Worm (Caenorhabditis elegans) whole organism, young adult: Measurements from ENCODE around the gene cpr-3.
"Not testable (repeated sequence)": the region's sequence is repeated elsewhere in the genome, so short reads cannot be mapped to it uniquely, and the experiment has no call there.

Experiments
- B0019.2 ChIP-seq: fragments of 200-800 bp; sonication (Bioruptor generic); conservative IDR thresholded peaks from 2 replicates; pipeline ENCODE4 v1.3.6; 2022; ENCODE audit warnings: missing genetic modification reagents, missing genetic modification characterization, missing compliant biosample characterization
- C17E4.6 ChIP-seq: fragments of 200-800 bp; sonication (Bioruptor generic); IDR thresholded peaks from 2 replicates; pipeline ENCODE4 v1.3.6; 2022; ENCODE audit warnings: missing genetic modification reagents, missing genetic modification characterization, missing compliant biosample characterization
- D2030.7 ChIP-seq: fragments of 200-800 bp; sonication (Bioruptor generic); IDR thresholded peaks from 2 replicates; pipeline ENCODE4 v1.3.6; 2022; ENCODE audit warnings: missing genetic modification reagents, missing genetic modification characterization, missing compliant biosample characterization
- F33H1.4 ChIP-seq: fragments of 200-800 bp; sonication (Bioruptor generic); IDR thresholded peaks from 2 replicates; pipeline ENCODE4 v1.3.6; 2022; ENCODE audit warnings: missing genetic modification reagents, missing genetic modification characterization, missing compliant biosample characterization
- F39B2.1 ChIP-seq: fragments of 200-800 bp; sonication (Bioruptor generic); IDR thresholded peaks from 2 replicates; pipeline ENCODE4 v1.3.6; 2022; ENCODE audit warnings: missing genetic modification reagents, missing genetic modification characterization, missing compliant biosample characterization
- Y53F4B.3 ChIP-seq: fragments of 200-800 bp; sonication (Bioruptor generic); IDR thresholded peaks from 2 replicates; pipeline ENCODE4 v1.3.6; 2022; ENCODE audit warnings: missing genetic modification reagents, missing genetic modification characterization, missing compliant biosample characterization
- Y53G8AR.9 ChIP-seq: fragments of 200-800 bp; sonication (Bioruptor generic); conservative IDR thresholded peaks from 2 replicates; pipeline ENCODE4 v1.3.6; 2022; ENCODE audit warnings: missing genetic modification reagents, missing genetic modification characterization, missing compliant biosample characterization
- Y56A3A.18 ChIP-seq: fragments of 200-800 bp; sonication (Bioruptor generic); IDR thresholded peaks from 2 replicates; pipeline ENCODE4 v1.3.6; 2022; ENCODE audit warnings: missing genetic modification reagents, missing genetic modification characterization, missing compliant biosample characterization
- Y67H2A.10 ChIP-seq: fragments of 200-800 bp; sonication (Bioruptor generic); conservative IDR thresholded peaks from 2 replicates; pipeline ENCODE4 v1.3.6; 2022; ENCODE audit warnings: missing genetic modification reagents, missing genetic modification characterization, missing compliant biosample characterization
- Y79H2A.3 ChIP-seq: fragments of 200-800 bp; sonication (Bioruptor generic); conservative IDR thresholded peaks from 2 replicates; pipeline ENCODE4 v1.3.6; 2022; ENCODE audit warnings: missing genetic modification reagents, missing genetic modification characterization, missing compliant biosample characterization
- Y95B8A.8 ChIP-seq: fragments of 200-800 bp; sonication (Bioruptor generic); IDR thresholded peaks from 2 replicates; pipeline ENCODE4 v1.3.6; 2022; ENCODE audit warnings: missing genetic modification reagents, missing genetic modification characterization, missing compliant biosample characterization
- aptf-3 ChIP-seq: fragments of 200-800 bp; sonication (Bioruptor generic); IDR thresholded peaks from 2 replicates; pipeline ENCODE4 v1.3.6; 2022; ENCODE audit warnings: missing genetic modification characterization, missing compliant biosample characterization
- attf-6 ChIP-seq: fragments of 200-800 bp; sonication (Bioruptor generic); IDR thresholded peaks from 2 replicates; pipeline ENCODE4 v1.3.6; 2022; ENCODE audit warnings: missing genetic modification reagents, missing genetic modification characterization, missing compliant biosample characterization
- bed-2 ChIP-seq: fragments of 200-800 bp; sonication (Bioruptor generic); IDR thresholded peaks from 2 replicates; pipeline ENCODE4 v1.3.6; 2022; ENCODE audit warnings: missing genetic modification reagents, missing genetic modification characterization, missing compliant biosample characterization
- cebp-1 ChIP-seq, 2 experiments: fragments of 200-800 bp in 1 of 2; sonication (Bioruptor generic) in 1 of 2; sonication (generic microtip) in 1 of 2; IDR thresholded peaks in 1 of 2; optimal IDR thresholded peaks in 1 of 2; 2 replicates each; pipeline versions ENCODE4 v1.3.6 to Lab custom; 2017 to 2022; ENCODE audit warnings: missing compliant biosample characterization in 2 of 2, missing genetic modification characterization in 2 of 2, mild to moderate bottlenecking in 1 of 2, missing genetic modification reagents in 1 of 2, moderate library complexity in 1 of 2
- cebp-2 ChIP-seq: fragments of 200-800 bp; sonication (Bioruptor generic); IDR thresholded peaks from 2 replicates; pipeline ENCODE4 v1.3.6; 2022; ENCODE audit warnings: missing genetic modification characterization, missing compliant biosample characterization
- ceh-100 ChIP-seq: fragments of 200-800 bp; sonication (Bioruptor generic); IDR thresholded peaks from 2 replicates; pipeline ENCODE4 v1.3.6; 2022; ENCODE audit warnings: missing genetic modification reagents, missing genetic modification characterization, missing compliant biosample characterization
- ceh-40 ChIP-seq: fragments of 200-800 bp; sonication (Bioruptor generic); IDR thresholded peaks from 2 replicates; pipeline ENCODE4 v1.3.6; 2022; ENCODE audit warnings: missing genetic modification characterization, missing compliant biosample characterization
- ceh-58 ChIP-seq: fragments of 200-800 bp; sonication (Bioruptor generic); IDR thresholded peaks from 2 replicates; pipeline ENCODE4 v1.3.6; 2022; ENCODE audit warnings: missing genetic modification characterization, missing compliant biosample characterization
- ceh-91 ChIP-seq: fragments of 200-800 bp; sonication (Bioruptor generic); IDR thresholded peaks from 2 replicates; pipeline ENCODE4 v1.3.6; 2022; ENCODE audit warnings: missing genetic modification reagents, missing genetic modification characterization, missing compliant biosample characterization
- dox-1 ChIP-seq: fragments of 200-800 bp; sonication (Bioruptor generic); IDR thresholded peaks from 2 replicates; pipeline ENCODE4 v1.3.6; 2022; ENCODE audit warnings: missing genetic modification reagents, missing genetic modification characterization, missing compliant biosample characterization
- egrh-3 ChIP-seq: fragments of 200-800 bp; sonication (Bioruptor generic); IDR thresholded peaks from 2 replicates; pipeline ENCODE4 v1.3.6; 2022; ENCODE audit warnings: missing genetic modification reagents, missing genetic modification characterization, missing compliant biosample characterization
- ekl-4 ChIP-seq: fragments of 200-800 bp; sonication (Bioruptor generic); IDR thresholded peaks from 2 replicates; pipeline ENCODE4 v1.3.6; 2022; ENCODE audit warnings: missing genetic modification reagents, missing genetic modification characterization, missing compliant biosample characterization
- fkh-3 ChIP-seq: sonication (generic microtip); optimal IDR thresholded peaks from 2 replicates; lab custom pipeline; 2016; ENCODE audit warnings: mild to moderate bottlenecking, missing genetic modification characterization, missing compliant biosample characterization
- hmg-1.2 ChIP-seq: fragments of 200-800 bp; sonication (Bioruptor generic); IDR thresholded peaks from 2 replicates; pipeline ENCODE4 v1.3.6; 2022; ENCODE audit warnings: missing genetic modification reagents, missing genetic modification characterization, missing compliant biosample characterization
- hsf-1 ChIP-seq: fragments of 200-800 bp; sonication (Bioruptor generic); IDR thresholded peaks from 2 replicates; pipeline ENCODE4 v1.3.6; 2022; ENCODE audit warnings: missing genetic modification reagents, missing genetic modification characterization, missing compliant biosample characterization
- lag-1 ChIP-seq: fragments of 200-800 bp; sonication (Bioruptor generic); IDR thresholded peaks from 2 replicates; pipeline ENCODE4 v1.3.6; 2022; ENCODE audit warnings: missing genetic modification reagents, missing genetic modification characterization, missing compliant biosample characterization
- lin-26 ChIP-seq: fragments of 200-800 bp; sonication (Bioruptor generic); IDR thresholded peaks from 2 replicates; pipeline ENCODE4 v1.3.6; 2022; ENCODE audit warnings: missing genetic modification reagents, missing genetic modification characterization, missing compliant biosample characterization
- lsl-1 ChIP-seq: fragments of 200-800 bp; sonication (Bioruptor generic); optimal IDR thresholded peaks from 2 replicates; lab custom pipeline; 2018; ENCODE audit warnings: mild to moderate bottlenecking, missing genetic modification characterization, moderate library complexity, missing compliant biosample characterization
- lsy-27 ChIP-seq: sonication (generic microtip); optimal IDR thresholded peaks from 2 replicates; lab custom pipeline; 2017; ENCODE audit warnings: missing genetic modification characterization, mild to moderate bottlenecking, missing compliant biosample characterization, antibody characterized with exemption, missing genotype, borderline replicate concordance; ENCODE audit not compliant: insufficient read depth
- madf-3 ChIP-seq: fragments of 200-800 bp; sonication (Bioruptor generic); IDR thresholded peaks from 2 replicates; pipeline ENCODE4 v1.3.6; 2022; ENCODE audit warnings: missing genetic modification reagents, missing genetic modification characterization, missing compliant biosample characterization
- madf-6 ChIP-seq: fragments of 200-800 bp; sonication (Bioruptor generic); IDR thresholded peaks from 2 replicates; pipeline ENCODE4 v1.3.6; 2022; ENCODE audit warnings: missing genetic modification reagents, missing genetic modification characterization, missing compliant biosample characterization
- mel-28 ChIP-seq: sonication (generic microtip); optimal IDR thresholded peaks from 2 replicates; lab custom pipeline; 2016; ENCODE audit warnings: borderline replicate concordance, mild to moderate bottlenecking, missing genetic modification characterization, missing compliant biosample characterization
- nfyb-1 ChIP-seq: fragments of 200-800 bp; sonication (Bioruptor generic); IDR thresholded peaks from 2 replicates; pipeline ENCODE4 v1.3.6; 2022; ENCODE audit warnings: missing genetic modification reagents, missing genetic modification characterization, missing compliant biosample characterization
- pbrm-1 ChIP-seq: fragments of 200-800 bp; sonication (Bioruptor generic); IDR thresholded peaks from 2 replicates; pipeline ENCODE4 v1.3.6; 2022; ENCODE audit warnings: missing genetic modification reagents, missing genetic modification characterization, missing compliant biosample characterization
- rcor-1 ChIP-seq: fragments of 200-800 bp; sonication (Bioruptor generic); IDR thresholded peaks from 2 replicates; pipeline ENCODE4 v1.3.6; 2022; ENCODE audit warnings: missing genetic modification reagents, missing genetic modification characterization, missing compliant biosample characterization
- rpc-1 ChIP-seq, 2 experiments: fragments of 150-350 bp in 1 of 2; sonication (generic microtip) in 1 of 2; optimal IDR thresholded peaks; 2 replicates each; lab custom pipeline; 2014 to 2018; ENCODE audit warnings: missing biosample characterization in 1 of 2, missing genetic modification characterization in 1 of 2, missing genetic modification reagents in 1 of 2, missing genotype in 1 of 2
- tbp1 ChIP-seq: fragments of 200-800 bp; sonication (Bioruptor generic); optimal IDR thresholded peaks from 2 replicates; lab custom pipeline; 2018; ENCODE audit warnings: mild to moderate bottlenecking, missing genetic modification characterization, missing compliant biosample characterization
- ztf-25 ChIP-seq: fragments of 200-800 bp; sonication (Bioruptor generic); IDR thresholded peaks from 2 replicates; pipeline ENCODE4 v1.3.6; 2022; ENCODE audit warnings: missing genetic modification reagents, missing genetic modification characterization, missing compliant biosample characterization
- ztf-28 ChIP-seq: fragments of 200-800 bp; sonication (Bioruptor generic); IDR thresholded peaks from 2 replicates; pipeline ENCODE4 v1.3.6; 2022; ENCODE audit warnings: missing genetic modification reagents, missing genetic modification characterization, missing compliant biosample characterization

The cpr-3 gene

DNA sequence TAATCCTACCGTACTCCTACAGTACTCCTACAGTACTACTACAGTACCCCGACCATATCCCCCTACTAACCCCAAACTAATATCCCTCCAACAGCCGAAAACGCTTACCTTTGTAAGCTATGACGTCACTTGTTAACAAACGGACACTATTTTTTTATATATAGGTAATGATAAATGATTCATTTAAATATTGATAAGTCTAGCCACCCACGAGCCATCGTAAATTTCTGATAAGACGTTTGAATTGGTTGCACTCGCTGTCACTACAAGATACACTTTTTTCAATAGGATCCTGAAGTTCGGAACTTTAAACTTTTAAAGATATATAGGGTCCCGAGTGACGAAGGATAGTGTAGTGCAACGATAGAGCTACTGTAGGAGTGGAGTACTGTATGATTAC, 24.2 kb upstream of the cpr-3 start, which contains the start of gene nhr-247:
Gene nhr-247 (plus strand): TSS at position 330 of the 400 bp plus-strand sequence.
- TF ChIP-seq lag-1 (GFP tag; lab: Robert Waterston, UW); lsy-27; fkh-3 (tag; lab: Kevin White, UChicago): not testable (repeated sequence)

DNA sequence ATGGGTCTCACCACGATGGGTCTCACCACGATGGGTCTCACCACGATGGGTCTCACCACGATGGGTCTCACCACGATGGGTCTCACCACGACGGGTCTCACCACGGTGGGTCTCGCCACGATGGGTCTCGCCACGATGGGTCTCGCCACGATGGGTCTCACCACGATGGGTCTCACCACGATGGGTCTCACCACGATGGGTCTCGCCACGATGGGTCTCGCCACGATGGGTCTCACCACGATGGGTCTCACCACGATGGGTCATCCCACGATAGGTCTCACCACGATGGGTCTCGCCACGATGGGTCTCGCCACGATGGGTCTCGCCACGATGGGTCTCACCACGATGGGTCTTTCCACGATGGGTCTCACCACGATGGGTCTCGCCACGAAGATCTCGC, 23.4 kb upstream of the cpr-3 start:
- peak; percentile 80 for TF ChIP-seq egrh-3
- TF ChIP-seq ztf-28 (GFP tag; lab: Robert Waterston, UW), result 0 out of 2 replicates have a peak, but pooled peaks have one; percentile 7
- peak; percentile 68 for TF ChIP-seq F33H1.4
- TF ChIP-seq, all 124 proteins: peak for 3; not testable (repeated sequence) for 121

DNA sequence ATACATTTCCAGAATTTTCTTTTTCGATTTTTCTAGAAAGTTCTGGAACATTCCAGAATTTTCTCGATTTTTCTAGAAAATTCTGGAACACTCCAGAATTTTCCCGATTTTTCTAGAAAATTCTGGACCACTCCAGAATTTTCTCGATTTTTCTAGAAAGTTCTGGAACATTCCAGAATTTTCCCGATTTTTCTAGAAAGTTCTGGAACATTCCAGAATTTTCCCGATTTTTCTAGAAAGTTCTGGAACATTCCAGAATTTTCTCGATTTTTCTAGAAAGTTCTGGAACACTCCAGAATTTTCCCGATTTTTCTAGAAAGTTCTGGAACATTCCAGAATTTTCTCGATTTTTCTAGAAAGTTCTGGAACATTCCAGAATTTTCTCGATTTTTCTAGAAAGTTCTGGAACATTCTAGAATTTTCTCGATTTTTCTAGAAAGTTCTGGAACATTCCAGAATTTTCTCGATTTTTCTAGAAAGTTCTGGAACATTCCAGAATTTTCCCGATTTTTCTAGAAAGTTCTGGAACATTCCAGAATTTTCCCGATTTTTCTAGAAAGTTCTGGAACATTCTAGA, 22.3 kb upstream of the cpr-3 start:
- TF ChIP-seq tbp1 (peak; percentile 9), ztf-28 (GFP tag; lab: Robert Waterston, UW) (peak; percentile 73; the same call in 1 of the 2 replicates), attf-6 (GFP tag; lab: Robert Waterston, UW) (peak; percentile 82), Y56A3A.18 (GFP tag; lab: Robert Waterston, UW) (peak; percentile 83), dox-1 (peak; percentile 99), rcor-1 (GFP tag; lab: Robert Waterston, UW) (peak; percentile 87), Y53F4B.3 (GFP tag; lab: Robert Waterston, UW) (peak; percentile 69), Y53G8AR.9 (peak; percentile 76; the same call in 1 of the 2 replicates), Y67H2A.10 (GFP tag; lab: Robert Waterston, UW) (0 out of 2 replicates have a peak, but pooled peaks have one; percentile 47), bed-2 (GFP tag; lab: Robert Waterston, UW) (0 out of 2 replicates have a peak, but pooled peaks have one; percentile 17), nfyb-1 (GFP tag; lab: Robert Waterston, UW) (peak; percentile 86), pbrm-1 (GFP tag; lab: Robert Waterston, UW) (peak; percentile 87), egrh-3 (peak; percentile 96), cebp-1 (GFP tag; IDR thresholded peaks at IDR 0.05; lab: Robert Waterston, UW) (peak; percentile 57; the same call in 1 of the 2 replicates), rpc-1 (optimal IDR thresholded peaks at IDR 0.05; lab: Kevin White, UChicago) (peak; percentile 26), lin-26 (peak; percentile 83; the same call in 1 of the 2 replicates), cebp-2 (0 out of 2 replicates have a peak, but pooled peaks have one; percentile 22), D2030.7 (GFP tag; lab: Robert Waterston, UW) (peak; percentile 85; the same call in 1 of the 2 replicates), lsl-1 (peak; percentile 16), ztf-25 (peak; percentile 42; the same call in 1 of the 2 replicates), madf-6 (GFP tag; lab: Robert Waterston, UW) (peak; percentile 83), ceh-40 (GFP tag; lab: Robert Waterston, UW) (peak; percentile 95), F39B2.1 (GFP tag; lab: Robert Waterston, UW) (peak; percentile 79), ceh-58 (GFP tag; lab: Robert Waterston, UW) (peak; percentile 94), Y79H2A.3 (GFP tag; lab: Robert Waterston, UW) (peak; percentile 88), ceh-100 (peak; percentile 77), ekl-4 (GFP tag; lab: Robert Waterston, UW) (peak; percentile 95), madf-3 (GFP tag; lab: Robert Waterston, UW) (peak; percentile 93), mel-28 (tag; lab: Kevin White, UChicago) (peak; percentile 15), B0019.2 (GFP tag; lab: Robert Waterston, UW) (peak; percentile 50; the same call in 1 of the 2 replicates), hmg-1.2 (GFP tag; lab: Robert Waterston, UW) (0 out of 2 replicates have a peak, but pooled peaks have one; percentile 13), aptf-3 (GFP tag; lab: Robert Waterston, UW) (peak; percentile 88), hsf-1 (GFP tag; lab: Robert Waterston, UW) (peak; percentile 99), C17E4.6 (peak; percentile 39; the same call in 1 of the 2 replicates), Y95B8A.8 (peak; percentile 87; the same call in 1 of the 2 replicates), ceh-91 (GFP tag; lab: Robert Waterston, UW) (0 out of 2 replicates have a peak, but pooled peaks have one; percentile 32), F33H1.4 (peak; percentile 23; the same call in 1 of the 2 replicates)
- TF ChIP-seq cebp-1, rpc-1 (tag; optimal IDR thresholded peaks at IDR 0.05; lab: Kevin White, UChicago): not testable (repeated sequence)
